Fruit fly (Drosophila melanogaster): Measurements from ENCODE around the gene CG17105.

CG17105 gene

DNA sequence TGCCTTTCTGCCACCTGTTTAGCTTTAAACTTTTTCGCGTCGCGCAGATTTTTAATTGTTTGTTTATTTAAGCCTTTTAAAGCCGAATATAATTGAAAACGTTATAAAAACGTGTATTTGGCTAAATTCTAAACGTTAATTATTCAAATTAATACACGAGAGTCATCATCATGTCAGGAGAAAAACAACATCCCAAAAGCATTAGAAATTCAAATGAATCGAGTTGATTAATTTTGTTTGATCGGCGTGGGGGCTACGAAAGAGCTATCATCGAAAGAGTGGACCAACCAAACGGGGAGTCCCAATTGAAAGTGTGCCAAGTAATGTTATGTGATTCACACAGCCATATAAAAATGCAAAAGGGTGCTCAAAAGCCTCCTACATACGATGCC lies 7.0 kb downstream of the CG17105 start:
- TF ChIP-seq EcR (GFP tag; optimal IDR thresholded peaks at IDR 0.05) = no peak
- no peak for TF ChIP-seq Dll (optimal IDR thresholded peaks at IDR 0.05)
- TF ChIP-seq pan (optimal IDR thresholded peaks at IDR 0.05) = no peak
- no peak for TF ChIP-seq psq (optimal IDR thresholded peaks at IDR 0.05)
- TF ChIP-seq CG8478 (optimal IDR thresholded peaks at IDR 0.05) = no peak
- no peak for TF ChIP-seq usp (GFP tag; optimal IDR thresholded peaks at IDR 0.05)

DNA sequence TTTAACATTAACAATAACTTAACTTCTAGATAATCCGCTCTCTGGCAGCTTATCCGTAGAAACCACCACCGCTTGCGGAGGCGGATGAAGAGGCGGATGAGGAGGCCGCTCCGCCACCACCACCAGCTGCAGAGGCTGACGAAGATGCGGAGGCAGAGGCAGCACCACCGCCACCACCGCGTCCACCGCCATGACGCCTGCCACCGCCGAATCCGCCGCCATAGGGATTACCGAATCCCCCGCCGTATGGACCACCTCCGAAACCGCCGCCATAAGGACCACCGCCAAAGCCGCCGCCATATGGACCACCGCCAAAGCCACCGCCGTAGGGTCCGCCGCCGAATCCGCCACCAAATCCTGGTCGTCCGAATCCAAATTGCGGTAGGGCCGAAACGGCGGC lies 7.9 kb downstream of the CG17105 start:
- no peak for TF ChIP-seq CG8478 (optimal IDR thresholded peaks at IDR 0.05)
- no peak for TF ChIP-seq EcR (GFP tag; optimal IDR thresholded peaks at IDR 0.05)
- TF ChIP-seq psq (optimal IDR thresholded peaks at IDR 0.05) = no peak
- no peak for TF ChIP-seq pan (optimal IDR thresholded peaks at IDR 0.05)
- TF ChIP-seq usp (GFP tag; optimal IDR thresholded peaks at IDR 0.05) = no peak
- TF ChIP-seq Dll (optimal IDR thresholded peaks at IDR 0.05) = no peak

DNA sequence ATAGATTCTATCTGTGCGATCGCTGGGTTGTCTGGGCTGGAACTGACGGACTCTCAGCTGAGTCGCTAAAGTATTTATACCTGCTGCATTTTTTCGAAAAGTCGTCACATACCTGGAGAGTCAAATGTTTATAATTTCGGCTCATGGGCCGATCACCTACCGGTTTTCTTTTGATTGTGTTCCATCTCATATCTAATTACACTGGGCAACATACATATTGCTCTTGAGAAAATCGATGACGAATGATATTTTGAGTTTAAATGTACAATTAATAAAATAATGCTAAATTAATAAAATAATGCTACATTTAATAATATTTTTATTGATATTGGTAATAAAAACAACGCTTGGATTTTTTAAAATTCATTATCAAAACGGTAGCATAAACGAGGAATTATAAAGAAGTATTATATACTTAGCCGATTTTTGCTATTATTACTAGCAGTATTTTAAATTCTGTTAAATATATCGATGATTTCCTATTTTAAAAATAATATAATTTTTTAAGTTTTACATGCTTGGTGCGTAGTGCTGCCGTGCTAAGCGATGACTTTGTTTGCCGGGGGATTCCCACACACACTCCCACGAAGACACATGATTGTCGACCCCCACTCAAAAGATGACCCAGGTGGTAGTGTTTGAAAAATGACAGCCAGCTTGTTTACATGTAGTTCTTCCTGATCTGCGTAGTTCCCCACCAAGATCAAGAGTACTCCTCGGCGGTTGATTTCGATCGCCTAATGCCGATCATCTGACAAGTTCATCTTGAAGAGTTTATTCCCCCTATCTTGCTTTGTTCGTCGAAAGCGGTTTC lies 8.6 kb downstream of the CG17105 start, which contains the start of gene CG7294:
Gene CG7294 (minus strand): TSS at position 51 of the 814 bp plus-strand sequence.
- TF ChIP-seq usp (GFP tag; optimal IDR thresholded peaks at IDR 0.05) (no peak), EcR (GFP tag; optimal IDR thresholded peaks at IDR 0.05) (no peak), pan (optimal IDR thresholded peaks at IDR 0.05) (no peak), Dll (optimal IDR thresholded peaks at IDR 0.05) (no peak), CG8478 (optimal IDR thresholded peaks at IDR 0.05) (no peak), psq (optimal IDR thresholded peaks at IDR 0.05) (no peak)

DNA sequence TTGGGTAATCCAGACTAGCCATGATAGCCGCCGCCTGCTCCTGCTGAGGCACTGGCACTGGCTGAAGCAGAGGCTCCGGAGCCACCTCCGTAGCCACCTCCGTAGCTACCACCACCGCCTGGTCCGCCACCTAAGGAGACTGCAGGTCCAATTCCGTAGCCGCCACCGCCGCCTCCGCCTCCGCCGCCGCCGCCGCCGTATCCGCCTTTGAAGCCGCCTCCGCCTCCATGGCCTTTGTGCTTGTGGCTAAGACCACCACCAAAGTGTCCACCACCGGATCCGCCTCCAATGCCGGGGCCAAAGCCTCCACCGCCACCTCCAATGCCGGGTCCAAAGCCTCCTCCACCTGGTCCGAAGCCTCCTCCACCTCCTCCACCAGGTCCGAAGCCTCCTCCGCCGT lies 12.2 kb downstream of the CG17105 start:
- TF ChIP-seq EcR (GFP tag; optimal IDR thresholded peaks at IDR 0.05) (no peak), CG8478 (optimal IDR thresholded peaks at IDR 0.05) (no peak), usp (GFP tag; optimal IDR thresholded peaks at IDR 0.05) (no peak), psq (optimal IDR thresholded peaks at IDR 0.05) (no peak), Dll (optimal IDR thresholded peaks at IDR 0.05) (no peak), pan (optimal IDR thresholded peaks at IDR 0.05) (no peak)

dm6 chr2L:10694053-10694618 lies 13.3 kb downstream of the CG17105 start, which contains the start of gene CG17108:
CG17108 (minus strand) TSS chr2L:10694103.
- TF ChIP-seq psq (optimal IDR thresholded peaks at IDR 0.05) (no peak), Dll (optimal IDR thresholded peaks at IDR 0.05) (no peak), CG8478 (optimal IDR thresholded peaks at IDR 0.05) (no peak)

DNA sequence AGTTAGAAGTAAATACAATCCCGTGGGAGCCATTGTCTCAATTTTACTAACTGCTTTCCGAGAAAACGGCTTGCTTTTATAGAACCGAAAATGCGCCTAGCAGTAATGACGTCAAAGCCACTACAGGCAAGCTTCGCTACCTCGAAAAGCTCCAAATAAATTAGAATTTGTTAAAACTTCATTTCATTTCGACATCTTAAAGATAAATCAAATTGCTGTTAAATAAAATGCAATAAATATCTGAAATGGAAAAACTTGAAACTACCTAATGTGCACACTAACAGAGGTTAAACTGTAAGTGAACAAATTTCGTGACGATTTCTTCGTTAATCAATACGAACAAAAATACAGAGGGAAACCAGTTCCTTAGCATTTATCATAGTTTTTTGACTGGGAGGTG lies 17.2 kb downstream of the CG17105 start, which contains the start of gene CG7300:
Gene CG7300 (minus strand): TSS at position 52 of the 400 bp plus-strand sequence.
- TF ChIP-seq CG8478 (optimal IDR thresholded peaks at IDR 0.05) = no peak
- no peak for TF ChIP-seq pan (optimal IDR thresholded peaks at IDR 0.05)
- TF ChIP-seq psq (optimal IDR thresholded peaks at IDR 0.05) = no peak
- TF ChIP-seq Dll (optimal IDR thresholded peaks at IDR 0.05) = no peak

DNA sequence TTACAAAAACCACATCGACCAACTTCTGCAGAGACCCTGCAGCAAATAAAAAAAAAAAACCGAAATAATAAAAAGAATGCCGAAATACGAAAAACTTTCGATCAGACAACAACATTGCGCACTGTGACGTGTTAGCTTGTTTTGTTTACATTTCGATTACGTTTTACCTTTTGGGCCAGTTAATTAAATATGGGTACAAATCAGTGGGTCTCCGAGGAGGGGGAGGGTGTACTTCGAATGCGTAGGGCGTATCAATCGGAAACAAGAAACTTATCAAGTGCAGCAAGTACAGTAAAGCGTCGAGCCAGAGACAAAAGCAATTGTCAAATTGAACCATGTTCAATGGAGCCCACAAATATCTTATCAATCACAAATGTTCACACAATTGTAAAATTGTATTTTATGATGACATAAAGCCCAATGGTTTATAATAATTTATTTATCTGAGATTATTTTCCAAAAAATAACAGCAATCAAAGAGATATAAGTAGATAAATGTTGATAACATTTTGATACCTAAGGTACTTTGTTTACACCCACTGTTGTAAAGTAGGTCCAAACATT lies 20.8 kb downstream of the CG17105 start, which contains the start of gene Lip1:
Gene Lip1 (minus strand): TSS at position 46 of the 564 bp plus-strand sequence.
- no peak for TF ChIP-seq EcR (GFP tag; optimal IDR thresholded peaks at IDR 0.05)
- TF ChIP-seq CG8478 (optimal IDR thresholded peaks at IDR 0.05) = no peak
- TF ChIP-seq Dll (optimal IDR thresholded peaks at IDR 0.05) = no peak
- TF ChIP-seq pan (optimal IDR thresholded peaks at IDR 0.05) = no peak
- TF ChIP-seq psq (optimal IDR thresholded peaks at IDR 0.05) = no peak
- no peak for TF ChIP-seq usp (GFP tag; optimal IDR thresholded peaks at IDR 0.05)

dm6 chr2L:10703281-10703680 lies 22.5 kb downstream of the CG17105 start, which contains the start of gene CG6415:
CG6415 (plus strand) TSS chr2L:10703621.
- no peak for TF ChIP-seq usp (GFP tag; optimal IDR thresholded peaks at IDR 0.05)
- TF ChIP-seq pan (optimal IDR thresholded peaks at IDR 0.05) = no peak
- TF ChIP-seq EcR (GFP tag; optimal IDR thresholded peaks at IDR 0.05) = no peak
- no peak for TF ChIP-seq Dll (optimal IDR thresholded peaks at IDR 0.05)
- no peak for TF ChIP-seq psq (optimal IDR thresholded peaks at IDR 0.05)
- TF ChIP-seq CG8478 (optimal IDR thresholded peaks at IDR 0.05) = no peak

- TF ChIP-seq pan (optimal IDR thresholded peaks at IDR 0.05) (no peak), usp (GFP tag; optimal IDR thresholded peaks at IDR 0.05) (no peak), Dll (optimal IDR thresholded peaks at IDR 0.05) (no peak), CG8478 (optimal IDR thresholded peaks at IDR 0.05) (no peak), EcR (GFP tag; optimal IDR thresholded peaks at IDR 0.05) (no peak)
These were observed 23.6 kb downstream of the CG17105 start for dm6 chr2L:10704425-10704824.

DNA sequence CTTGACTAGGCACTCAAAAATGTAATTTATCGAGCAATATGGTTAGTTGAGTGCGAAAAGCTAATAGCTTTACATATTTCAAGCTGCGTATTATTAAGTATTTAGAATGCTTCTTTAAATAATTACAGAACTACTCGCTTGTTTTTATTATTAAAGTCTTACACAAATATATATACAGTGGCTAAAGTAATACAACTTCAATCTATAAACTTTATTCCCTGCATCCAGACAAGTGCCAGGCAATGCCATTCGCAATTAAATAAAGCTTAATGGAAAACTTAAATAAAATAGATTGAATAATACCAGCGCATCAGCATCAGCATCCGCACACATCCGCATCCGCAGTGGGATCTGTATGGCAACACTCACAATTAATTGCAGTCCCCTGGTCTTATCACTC lies 25.4 kb downstream of the CG17105 start:
- TF ChIP-seq psq (optimal IDR thresholded peaks at IDR 0.05) (no peak), EcR (GFP tag; optimal IDR thresholded peaks at IDR 0.05) (no peak), usp (GFP tag; optimal IDR thresholded peaks at IDR 0.05) (no peak), Dll (optimal IDR thresholded peaks at IDR 0.05) (no peak), CG8478 (optimal IDR thresholded peaks at IDR 0.05) (no peak), pan (optimal IDR thresholded peaks at IDR 0.05) (no peak)

DNA sequence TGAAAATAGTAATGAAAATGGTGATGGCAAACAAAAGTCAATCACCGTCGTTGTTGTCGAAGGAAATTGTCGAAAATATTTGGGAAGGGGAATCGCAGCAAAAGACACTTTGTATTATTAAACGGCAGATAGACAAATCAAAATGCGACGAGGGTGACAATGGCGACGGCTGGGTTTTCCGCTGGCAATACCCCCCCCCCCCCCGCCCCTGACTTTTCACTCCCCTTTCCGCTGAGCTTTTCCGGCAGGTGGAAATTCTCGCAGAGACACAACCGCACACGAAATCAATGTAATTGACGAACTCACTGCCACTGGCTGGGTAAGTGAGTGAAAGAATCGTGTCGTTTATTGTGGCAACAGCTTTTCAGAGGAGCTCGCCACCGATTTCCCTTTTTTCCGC lies 27.3 kb downstream of the CG17105 start:
- TF ChIP-seq psq (optimal IDR thresholded peaks at IDR 0.05) (no peak), EcR (GFP tag; optimal IDR thresholded peaks at IDR 0.05) (no peak), pan (optimal IDR thresholded peaks at IDR 0.05) (no peak), Dll (optimal IDR thresholded peaks at IDR 0.05) (no peak), CG8478 (optimal IDR thresholded peaks at IDR 0.05) (no peak), usp (GFP tag; optimal IDR thresholded peaks at IDR 0.05) (no peak)

DNA sequence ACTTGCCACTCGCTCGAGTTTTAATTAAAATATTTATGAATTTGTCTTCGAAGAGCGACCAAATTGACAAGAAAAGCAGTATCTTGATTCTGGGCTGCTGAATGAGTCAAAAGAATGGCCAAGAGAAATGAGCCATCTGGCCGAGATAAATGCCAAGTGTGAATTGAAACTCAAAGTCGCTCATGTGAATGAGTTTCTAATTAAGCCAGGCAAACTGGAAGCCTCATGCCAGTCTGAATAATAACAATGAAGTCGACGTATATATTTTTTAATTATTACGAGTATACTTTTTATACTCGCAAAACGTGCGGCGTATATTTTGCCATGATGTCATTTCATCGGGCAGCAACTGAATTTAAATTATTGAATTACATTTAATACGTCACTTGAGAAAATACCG lies 28.5 kb downstream of the CG17105 start, which contains the start of gene Lip2:
Gene Lip2 (minus strand): TSS at position 101 of the 400 bp plus-strand sequence.
- TF ChIP-seq EcR (GFP tag; optimal IDR thresholded peaks at IDR 0.05) (no peak), usp (GFP tag; optimal IDR thresholded peaks at IDR 0.05) (no peak), Dll (optimal IDR thresholded peaks at IDR 0.05) (no peak), pan (optimal IDR thresholded peaks at IDR 0.05) (no peak), psq (optimal IDR thresholded peaks at IDR 0.05) (no peak), CG8478 (optimal IDR thresholded peaks at IDR 0.05) (no peak)
